Worm (Caenorhabditis elegans) whole organism, L2 larva: ENCODE results near the gene pes-5.

Experiments used
- aly-2 ChIP-seq: fragments of 150-350 bp; optimal IDR thresholded peaks from 2 replicates; lab custom pipeline; 2014; ENCODE audit warnings: missing biosample characterization, missing genetic modification characterization
- ama-1 ChIP-seq: fragments of 150-350 bp; optimal IDR thresholded peaks from 2 replicates; lab custom pipeline; 2018; ENCODE audit warnings: inconsistent platforms
- lin-13 ChIP-seq: fragments of 150-350 bp; optimal IDR thresholded peaks from 2 replicates; lab custom pipeline; 2014; ENCODE audit warnings: missing biosample characterization, missing genetic modification reagents, missing genetic modification characterization
- lin-39 ChIP-seq: fragments of 150-350 bp; optimal IDR thresholded peaks from 2 replicates; lab custom pipeline; 2014; ENCODE audit warnings: missing biosample characterization, missing genetic modification reagents, missing genetic modification characterization
- mab-5 ChIP-seq: fragments of 150-350 bp; optimal IDR thresholded peaks from 2 replicates; lab custom pipeline; 2014; ENCODE audit warnings: missing biosample characterization, missing genetic modification characterization
- nhr-12 ChIP-seq: fragments of 150-350 bp; optimal IDR thresholded peaks from 2 replicates; lab custom pipeline; 2014; ENCODE audit warnings: missing biosample characterization, missing genetic modification characterization
- nhr-21 ChIP-seq: fragments of 150-350 bp; optimal IDR thresholded peaks from 2 replicates; lab custom pipeline; 2014; ENCODE audit warnings: missing biosample characterization, missing genetic modification characterization
- nhr-237 ChIP-seq: fragments of 150-350 bp; optimal IDR thresholded peaks from 2 replicates; lab custom pipeline; 2014; ENCODE audit warnings: missing biosample characterization, missing genetic modification characterization
- nhr-6 ChIP-seq: fragments of 150-350 bp; optimal IDR thresholded peaks from 2 replicates; lab custom pipeline; 2014; ENCODE audit warnings: missing biosample characterization, missing genetic modification characterization
- skn-1 ChIP-seq: sonication (generic microtip); optimal IDR thresholded peaks from 2 replicates; lab custom pipeline; 2017; ENCODE audit warnings: missing biosample characterization, missing genetic modification characterization
- ztf-4 ChIP-seq: fragments of 150-350 bp; optimal IDR thresholded peaks from 2 replicates; lab custom pipeline; 2014; ENCODE audit warnings: missing biosample characterization, missing genetic modification characterization

DNA sequence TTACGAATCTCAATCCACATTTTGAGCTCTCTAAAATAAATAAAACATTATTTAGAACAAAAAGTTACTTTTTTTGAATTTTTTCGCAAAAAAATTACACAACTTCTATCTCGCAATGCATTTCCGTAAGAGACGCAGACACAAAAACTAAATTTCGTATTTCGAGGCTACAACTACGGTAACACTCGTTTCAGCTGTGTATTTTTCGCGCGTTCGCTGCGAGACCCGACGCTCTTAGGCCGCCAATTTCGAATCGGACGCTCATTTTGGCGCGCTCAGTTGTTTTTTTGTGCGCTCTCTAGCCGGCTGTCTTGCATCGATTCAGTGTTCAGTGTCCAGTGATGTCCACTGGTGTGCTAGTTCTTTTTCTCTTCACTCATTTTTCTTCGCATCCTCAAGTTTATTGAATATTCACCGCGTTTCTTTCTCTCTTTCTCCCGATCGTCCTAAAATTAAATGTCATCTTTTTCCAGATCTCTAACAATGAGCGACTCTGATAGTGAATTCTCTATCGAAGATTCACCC, 44.9 kb upstream of the pes-5 start, which contains the start of the genes npp-3 and top-2:
- TF ChIP-seq lin-39 (tag; lab: Kevin White, UChicago): no peak
- TF ChIP-seq mab-5 (tag; lab: Kevin White, UChicago): peak; percentile 85
- peak; percentile 92 for TF ChIP-seq nhr-21 (tag; lab: Kevin White, UChicago)
- TF ChIP-seq lin-13 (GFP tag; lab: Kevin White, UChicago): peak; percentile 95
- TF ChIP-seq nhr-12 (tag; lab: Kevin White, UChicago): no peak
- TF ChIP-seq ztf-4 (tag; lab: Kevin White, UChicago): no peak
- peak; percentile 79 for TF ChIP-seq nhr-6 (tag; lab: Kevin White, UChicago)
- no peak for TF ChIP-seq skn-1 (tag; lab: Kevin White, UChicago)
- peak; percentile 27 for TF ChIP-seq nhr-237
- no peak for TF ChIP-seq ama-1
- TF ChIP-seq aly-2 (tag; lab: Kevin White, UChicago): no peak
